Worm (Caenorhabditis elegans) whole organism, mixed stage, embryonic: ENCODE measurements around the gene K11H3.2.
A peak's percentile ranks its signal among the peaks of the same experiment; 100 is the strongest.

ENCODE experiments used
- bed-3 ChIP-seq: fragments of 200-800 bp; sonication (Bioruptor generic); optimal IDR thresholded peaks from 3 replicates; lab custom pipeline; 2018; ENCODE audit warnings: mild to moderate bottlenecking, missing genetic modification characterization, moderate library complexity, missing compliant biosample characterization
- blmp-1 ChIP-seq: fragments of 150-350 bp; optimal IDR thresholded peaks from 2 replicates; lab custom pipeline; 2014; ENCODE audit warnings: missing biosample characterization, missing genetic modification characterization
- ceh-39 ChIP-seq: fragments of 150-350 bp; optimal IDR thresholded peaks from 2 replicates; lab custom pipeline; 2014; ENCODE audit warnings: missing biosample characterization, missing genetic modification characterization
- ceh-43 ChIP-seq: fragments of 200-800 bp; sonication (Bioruptor generic); optimal IDR thresholded peaks from 2 replicates; lab custom pipeline; 2018; ENCODE audit warnings: mild to moderate bottlenecking, missing genetic modification characterization, moderate library complexity, missing compliant biosample characterization
- ceh-83 ChIP-seq: fragments of 200-800 bp; sonication (Bioruptor generic); optimal IDR thresholded peaks from 2 replicates; lab custom pipeline; 2018; ENCODE audit warnings: mild to moderate bottlenecking, missing genetic modification characterization, missing compliant biosample characterization
- ces-1 ChIP-seq: fragments of 150-350 bp; optimal IDR thresholded peaks from 2 replicates; lab custom pipeline; 2014; ENCODE audit warnings: missing biosample characterization, missing genetic modification reagents, missing genetic modification characterization
- cnd-1 ChIP-seq: fragments of 200-800 bp; sonication (Bioruptor generic); optimal IDR thresholded peaks from 2 replicates; lab custom pipeline; 2018; ENCODE audit warnings: mild to moderate bottlenecking, missing genetic modification characterization, missing compliant biosample characterization
- drap-1 ChIP-seq: fragments of 200-800 bp; sonication (Bioruptor generic); optimal IDR thresholded peaks from 3 replicates; lab custom pipeline; 2018; ENCODE audit warnings: mild to moderate bottlenecking, missing genetic modification characterization, missing compliant biosample characterization
- ham-2 ChIP-seq: fragments of 200-800 bp; sonication (Bioruptor generic); optimal IDR thresholded peaks from 2 replicates; lab custom pipeline; 2018; ENCODE audit warnings: mild to moderate bottlenecking, missing genetic modification characterization, missing compliant biosample characterization
- hlh-1 ChIP-seq: fragments of 150-350 bp; optimal IDR thresholded peaks from 2 replicates; lab custom pipeline; 2014; ENCODE audit warnings: missing biosample characterization, missing genetic modification reagents, missing genetic modification characterization
- lin-13 ChIP-seq: fragments of 150-350 bp; optimal IDR thresholded peaks from 2 replicates; lab custom pipeline; 2014; ENCODE audit warnings: missing biosample characterization, missing genetic modification characterization
- lin-32 ChIP-seq: fragments of 200-800 bp; sonication (Bioruptor generic); optimal IDR thresholded peaks from 2 replicates; lab custom pipeline; 2018; ENCODE audit warnings: mild to moderate bottlenecking, missing genetic modification characterization, missing compliant biosample characterization
- lsy-2 ChIP-seq: fragments of 150-350 bp; optimal IDR thresholded peaks from 2 replicates; lab custom pipeline; 2014; ENCODE audit warnings: missing biosample characterization, missing genetic modification characterization
- mab-5 ChIP-seq: fragments of 150-350 bp; optimal IDR thresholded peaks from 2 replicates; lab custom pipeline; 2014; ENCODE audit warnings: missing biosample characterization, missing genetic modification characterization
- mls-2 ChIP-seq: sonication (generic microtip); optimal IDR thresholded peaks from 2 replicates; lab custom pipeline; 2016; ENCODE audit warnings: mild to moderate bottlenecking, missing genetic modification characterization, moderate library complexity, missing compliant biosample characterization
- nhr-12 ChIP-seq: fragments of 150-350 bp; optimal IDR thresholded peaks from 2 replicates; lab custom pipeline; 2014; ENCODE audit warnings: missing biosample characterization, missing genetic modification characterization
- nhr-2 ChIP-seq: fragments of 150-350 bp; optimal IDR thresholded peaks from 2 replicates; lab custom pipeline; 2014; ENCODE audit warnings: missing biosample characterization, missing genetic modification characterization
- nhr-237 ChIP-seq: fragments of 150-350 bp; optimal IDR thresholded peaks from 2 replicates; lab custom pipeline; 2014; ENCODE audit warnings: missing biosample characterization, missing genetic modification characterization
- nhr-28 ChIP-seq: fragments of 150-350 bp; optimal IDR thresholded peaks from 2 replicates; lab custom pipeline; 2014; ENCODE audit warnings: missing biosample characterization, missing genetic modification characterization
- nhr-76 ChIP-seq: sonication (generic microtip); optimal IDR thresholded peaks from 2 replicates; lab custom pipeline; 2017; ENCODE audit warnings: missing biosample characterization, missing genetic modification characterization
- pha-4 ChIP-seq: fragments of 150-350 bp; optimal IDR thresholded peaks from 2 replicates; lab custom pipeline; 2018; ENCODE audit warnings: missing biosample characterization, missing genetic modification reagents, missing genetic modification characterization
- sem-2 ChIP-seq: fragments of 200-800 bp; sonication (Bioruptor generic); optimal IDR thresholded peaks from 2 replicates; lab custom pipeline; 2018; ENCODE audit warnings: mild to moderate bottlenecking, missing genetic modification characterization, missing compliant biosample characterization
- sptf-1 ChIP-seq: sonication (generic microtip); optimal IDR thresholded peaks from 2 replicates; lab custom pipeline; 2017; ENCODE audit warnings: mild to moderate bottlenecking, missing genetic modification characterization, moderate library complexity, missing compliant biosample characterization
- tbx-8 ChIP-seq: fragments of 200-800 bp; sonication (Bioruptor generic); optimal IDR thresholded peaks from 2 replicates; lab custom pipeline; 2018; ENCODE audit warnings: mild to moderate bottlenecking, missing genetic modification characterization, moderate library complexity, missing compliant biosample characterization
- unc-120 ChIP-seq: sonication (generic microtip); optimal IDR thresholded peaks from 2 replicates; lab custom pipeline; 2017; ENCODE audit warnings: missing genetic modification characterization, missing compliant biosample characterization; ENCODE audit not compliant: poor library complexity, severe bottlenecking
- unc-39 ChIP-seq: fragments of 150-350 bp; optimal IDR thresholded peaks from 2 replicates; lab custom pipeline; 2014; ENCODE audit warnings: missing biosample characterization, missing genetic modification characterization
- unc-62 ChIP-seq: fragments of 150-350 bp; optimal IDR thresholded peaks from 2 replicates; lab custom pipeline; 2014; ENCODE audit warnings: missing biosample characterization, missing genetic modification reagents, missing genetic modification characterization
- zip-8 ChIP-seq: fragments of 150-350 bp; optimal IDR thresholded peaks from 2 replicates; lab custom pipeline; 2014; ENCODE audit warnings: missing biosample characterization, missing genetic modification characterization

The K11H3.2 gene

DNA sequence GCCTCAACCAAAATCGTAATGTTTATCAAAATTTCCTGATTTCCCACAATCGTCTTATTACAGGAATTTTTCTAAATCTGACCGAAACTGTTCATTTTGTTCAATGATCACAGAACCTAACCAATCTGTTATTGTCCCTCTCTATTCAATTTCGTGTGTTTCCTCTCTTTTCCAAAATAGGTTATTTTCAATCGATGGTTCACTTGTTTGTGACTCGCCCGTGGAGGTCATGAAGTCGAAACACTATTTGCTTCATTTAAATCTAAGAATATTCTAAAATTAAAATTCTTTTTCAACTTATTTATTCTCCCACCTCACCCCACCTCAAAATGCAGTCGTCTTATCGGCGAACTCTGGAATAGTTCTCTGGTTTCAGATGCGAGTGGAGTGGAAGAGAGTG, 4.7 kb downstream of the K11H3.2 start:
- TF ChIP-seq mls-2 (tag; lab: Kevin White, UChicago) (no peak), ham-2 (GFP tag; lab: Kevin White, UChicago) (no peak), ces-1 (GFP tag; lab: Kevin White, UChicago) (no peak), nhr-28 (tag; lab: Kevin White, UChicago) (no peak), unc-120 (tag; lab: Kevin White, UChicago) (no peak), ceh-43 (GFP tag; lab: Kevin White, UChicago) (no peak), ceh-39 (no peak), zip-8 (tag; lab: Kevin White, UChicago) (no peak), nhr-2 (tag; lab: Kevin White, UChicago) (no peak), unc-62 (no peak), ceh-83 (GFP tag; lab: Kevin White, UChicago) (no peak), drap-1 (GFP tag; lab: Kevin White, UChicago) (no peak)

DNA sequence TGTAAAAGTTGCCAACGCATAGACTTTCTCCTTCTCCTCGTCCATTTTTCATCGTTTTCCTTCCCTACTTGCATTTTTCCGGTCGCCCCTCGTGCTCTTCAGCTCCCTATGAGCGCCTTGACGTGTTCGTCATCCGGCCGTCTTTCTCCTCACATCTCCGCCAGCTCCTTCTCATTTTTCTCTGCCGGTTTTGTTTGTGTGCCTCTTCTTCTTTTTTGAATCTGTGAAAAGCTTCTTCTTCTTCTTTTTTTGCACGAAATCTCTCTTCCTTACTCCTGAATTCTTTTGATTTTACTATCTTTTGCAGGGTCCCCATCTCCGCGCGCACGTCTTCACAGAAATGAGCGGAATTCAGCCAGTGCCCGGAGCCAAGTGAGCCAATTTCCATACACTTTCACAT, 5.4 kb downstream of the K11H3.2 start, which contains the start of gene K11H3.3:
K11H3.3 (plus strand) TSS at position 308 of the 400 bp plus-strand sequence.
- no peak for TF ChIP-seq mab-5 (tag; lab: Kevin White, UChicago)
- no peak for TF ChIP-seq bed-3
- TF ChIP-seq lin-32: no peak
- no peak for TF ChIP-seq blmp-1
- TF ChIP-seq unc-120 (tag; lab: Kevin White, UChicago): no peak
- no peak for TF ChIP-seq unc-62
- TF ChIP-seq pha-4 (tag; lab: Kevin White, UChicago): no peak
- no peak for TF ChIP-seq nhr-76 (tag; lab: Kevin White, UChicago)
- TF ChIP-seq lsy-2 (tag; lab: Kevin White, UChicago): no peak
- no peak for TF ChIP-seq tbx-8
- no peak for TF ChIP-seq nhr-28 (tag; lab: Kevin White, UChicago)
- TF ChIP-seq, all 35 proteins: peak for 0

DNA sequence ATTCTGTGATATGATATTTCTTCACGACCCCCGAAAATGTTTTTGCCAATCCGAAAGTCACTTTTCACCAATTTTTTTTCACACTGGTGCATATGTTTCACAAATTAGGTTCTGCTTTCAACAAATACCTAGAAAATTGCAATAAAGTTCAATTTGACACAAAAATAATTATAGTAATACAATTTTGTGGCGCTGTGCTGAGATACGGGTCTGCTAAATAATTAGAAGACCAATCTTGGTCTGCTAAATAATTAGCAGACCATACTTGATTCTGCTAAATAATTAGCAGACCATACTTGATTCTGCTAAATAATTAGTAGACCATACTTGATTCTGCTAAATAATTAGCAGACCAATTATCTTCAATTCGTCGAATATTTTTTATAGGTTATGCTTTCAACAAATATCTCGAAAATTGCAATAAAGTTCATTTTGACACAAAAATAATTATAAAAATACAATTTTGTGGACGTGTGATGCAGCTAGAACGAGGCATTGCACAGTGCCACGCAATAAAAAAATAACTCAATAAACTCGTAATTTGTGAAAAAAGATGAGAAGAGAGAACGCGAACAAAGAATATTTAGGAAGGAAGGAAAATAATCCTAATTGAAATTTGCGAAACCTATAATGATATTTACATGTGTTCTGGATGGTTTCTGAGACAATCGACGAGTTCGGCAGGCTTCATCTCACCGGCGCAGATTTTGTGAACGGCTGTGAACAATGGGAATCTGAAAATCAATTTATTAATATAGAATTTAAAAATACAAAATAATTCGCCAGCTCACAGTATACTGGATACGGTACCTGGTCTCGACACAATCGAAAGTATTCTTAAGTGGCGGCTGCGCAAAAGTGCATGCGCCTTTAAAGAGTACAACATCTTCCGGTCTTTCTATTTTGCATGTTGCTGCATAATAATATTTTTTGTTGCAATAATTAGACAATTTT, 7.8 kb downstream of the K11H3.2 start:
- TF ChIP-seq pha-4 (tag; lab: Kevin White, UChicago) (no peak), ceh-83 (GFP tag; lab: Kevin White, UChicago) (no peak), sptf-1 (tag; lab: Kevin White, UChicago) (peak; percentile 1), ces-1 (GFP tag; lab: Kevin White, UChicago) (no peak), nhr-237 (tag; lab: Kevin White, UChicago) (no peak), tbx-8 (no peak), ceh-43 (GFP tag; lab: Kevin White, UChicago) (peak; percentile 75)

DNA sequence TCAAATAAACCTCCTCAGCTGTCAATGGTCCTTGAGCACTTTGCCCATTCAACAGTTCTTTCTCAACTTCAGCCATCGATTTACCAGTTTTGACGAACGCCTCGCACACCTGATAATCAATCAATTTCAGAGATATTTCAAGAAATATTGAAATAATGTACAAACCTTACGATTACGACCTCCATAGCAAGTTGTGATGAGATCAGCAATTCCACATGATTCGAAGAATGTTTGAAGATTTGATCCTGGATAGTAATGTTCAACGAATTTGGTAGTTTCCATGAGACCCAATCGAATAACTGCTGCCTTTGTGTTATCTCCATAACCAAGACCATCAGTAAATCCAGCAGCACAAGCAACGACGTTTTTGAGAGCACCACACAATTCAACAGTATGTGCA, 8.8 kb downstream of the K11H3.2 start:
- TF ChIP-seq drap-1 (GFP tag; lab: Kevin White, UChicago) (no peak), lsy-2 (tag; lab: Kevin White, UChicago) (no peak), bed-3 (no peak), lin-13 (tag; lab: Kevin White, UChicago) (no peak), ceh-43 (GFP tag; lab: Kevin White, UChicago) (no peak), nhr-76 (tag; lab: Kevin White, UChicago) (no peak), nhr-12 (tag; lab: Kevin White, UChicago) (no peak), nhr-237 (tag; lab: Kevin White, UChicago) (no peak), ceh-39 (no peak), sem-2 (no peak), unc-39 (no peak), ces-1 (GFP tag; lab: Kevin White, UChicago) (no peak), lin-32 (no peak), ham-2 (GFP tag; lab: Kevin White, UChicago) (no peak), nhr-2 (tag; lab: Kevin White, UChicago) (no peak)

DNA sequence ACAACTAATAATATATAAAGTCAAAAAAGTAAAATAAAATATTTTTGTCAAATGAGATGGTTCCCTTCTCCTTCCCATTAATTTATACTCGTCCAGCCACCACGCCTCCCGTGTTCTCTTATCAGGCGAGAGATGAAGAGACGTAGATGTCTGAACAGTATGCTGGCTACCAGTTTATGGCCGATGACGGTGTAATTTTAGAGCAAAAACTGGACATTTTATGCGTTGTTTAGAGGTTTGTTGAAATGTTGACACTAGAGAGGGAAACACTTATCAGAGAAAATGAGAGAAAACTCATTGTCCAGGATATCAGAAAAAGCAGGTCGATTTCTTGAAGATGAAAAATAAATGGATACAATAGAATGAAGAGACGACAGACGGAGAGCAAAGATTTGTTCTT, 10.9 kb downstream of the K11H3.2 start:
- TF ChIP-seq ceh-83 (GFP tag; lab: Kevin White, UChicago) (no peak), cnd-1 (tag; lab: Kevin White, UChicago) (no peak), nhr-2 (tag; lab: Kevin White, UChicago) (no peak), nhr-28 (tag; lab: Kevin White, UChicago) (no peak), sem-2 (no peak), lin-13 (tag; lab: Kevin White, UChicago) (no peak), hlh-1 (tag; lab: Kevin White, UChicago) (no peak), ceh-39 (no peak)
- TF ChIP-seq, all 35 proteins: peak for 0
